Worm (Caenorhabditis elegans) whole organism, early embryonic: Measurements from ENCODE around the gene rabr-4.

Source experiments
- B0310.2 ChIP-seq: sonication (generic microtip); optimal IDR thresholded peaks from 2 replicates; lab custom pipeline; 2016; ENCODE audit warnings: mild to moderate bottlenecking, missing genetic modification characterization, missing compliant biosample characterization
- F13C5.2 ChIP-seq: sonication (generic microtip); optimal IDR thresholded peaks from 2 replicates; lab custom pipeline; 2017; ENCODE audit warnings: mild to moderate bottlenecking, missing genetic modification characterization, inconsistent platforms, missing compliant biosample characterization
- aly-1 ChIP-seq: sonication (generic microtip); optimal IDR thresholded peaks from 2 replicates; lab custom pipeline; 2016; ENCODE audit warnings: missing genetic modification characterization, missing compliant biosample characterization
- ama-1 ChIP-seq: fragments of 150-350 bp; optimal IDR thresholded peaks from 2 replicates; lab custom pipeline; 2014
- ceh-13 ChIP-seq: fragments of 200-800 bp; sonication (Bioruptor generic); optimal IDR thresholded peaks from 2 replicates; lab custom pipeline; 2018; ENCODE audit warnings: mild to moderate bottlenecking, missing genetic modification characterization, missing compliant biosample characterization
- ceh-36 ChIP-seq: sonication (generic microtip); optimal IDR thresholded peaks from 2 replicates; lab custom pipeline; 2016; ENCODE audit warnings: missing genetic modification characterization, inconsistent platforms, missing compliant biosample characterization
- ets-7 ChIP-seq: sonication (generic microtip); optimal IDR thresholded peaks from 2 replicates; lab custom pipeline; 2016; ENCODE audit warnings: missing genotype, missing genetic modification characterization, missing compliant biosample characterization
- flt-1 ChIP-seq: fragments of 200-800 bp; sonication (Bioruptor generic); IDR thresholded peaks from 2 replicates; pipeline ENCODE4 v1.3.6; 2022; ENCODE audit warnings: missing genetic modification characterization, missing compliant biosample characterization
- hmbx-1 ChIP-seq: sonication (generic microtip); optimal IDR thresholded peaks from 2 replicates; lab custom pipeline; 2016; ENCODE audit warnings: mild to moderate bottlenecking, missing genetic modification characterization, missing compliant biosample characterization
- hmg-4 ChIP-seq: fragments of 200-800 bp; sonication (Bioruptor generic); optimal IDR thresholded peaks from 2 replicates; lab custom pipeline; 2018; ENCODE audit warnings: mild to moderate bottlenecking, missing genetic modification characterization, missing compliant biosample characterization
- hnd-1 ChIP-seq: sonication (generic microtip); optimal IDR thresholded peaks from 2 replicates; lab custom pipeline; 2016; ENCODE audit warnings: missing genetic modification characterization, missing compliant biosample characterization
- pes-1 ChIP-seq: fragments of 200-800 bp; sonication (Bioruptor generic); IDR thresholded peaks from 2 replicates; pipeline ENCODE4 v1.3.6; 2022; ENCODE audit warnings: missing genetic modification reagents, missing genetic modification characterization, missing compliant biosample characterization
- scrt-1 ChIP-seq: fragments of 200-800 bp; sonication (Bioruptor generic); IDR thresholded peaks from 2 replicates; pipeline ENCODE4 v1.3.6; 2022; ENCODE audit warnings: missing genetic modification characterization, missing compliant biosample characterization
- sea-1 ChIP-seq: fragments of 200-800 bp; sonication (Bioruptor generic); conservative IDR thresholded peaks from 2 replicates; pipeline ENCODE4 v1.3.6; 2022; ENCODE audit warnings: missing genetic modification characterization, missing compliant biosample characterization
- tbx-11 ChIP-seq: fragments of 200-800 bp; sonication (Bioruptor generic); IDR thresholded peaks from 2 replicates; pipeline ENCODE4 v1.3.6; 2022; ENCODE audit warnings: missing genetic modification characterization, missing compliant biosample characterization
- tbx-37 ChIP-seq: fragments of 200-800 bp; sonication (Bioruptor generic); conservative IDR thresholded peaks from 2 replicates; pipeline ENCODE4 v1.3.6; 2022; ENCODE audit warnings: missing genetic modification reagents, missing genetic modification characterization, missing compliant biosample characterization
- tra-4 ChIP-seq: sonication (generic microtip); optimal IDR thresholded peaks from 2 replicates; lab custom pipeline; 2017; ENCODE audit warnings: missing genetic modification characterization, missing compliant biosample characterization

rabr-4 gene

ce11 chrV:16195379-16195778, 640 bp downstream of the rabr-4 start, which contains the start of gene rabr-3:
Gene rabr-3 (plus strand): TSS chrV:16195679.
- no peak for TF ChIP-seq ama-1 (lab: Kevin White, UChicago)
- no peak for TF ChIP-seq flt-1 (GFP tag; lab: Robert Waterston, UW)
- TF ChIP-seq pes-1 (GFP tag; lab: Robert Waterston, UW), result no peak
- no peak for TF ChIP-seq hmg-4 (GFP tag; lab: Kevin White, UChicago)
- TF ChIP-seq B0310.2 (tag; lab: Kevin White, UChicago), result no peak
- TF ChIP-seq hnd-1 (tag; lab: Kevin White, UChicago), result no peak
- TF ChIP-seq tra-4 (tag; lab: Kevin White, UChicago), result no peak
- TF ChIP-seq scrt-1 (GFP tag; lab: Robert Waterston, UW), result no peak
- TF ChIP-seq aly-1 (tag; lab: Kevin White, UChicago), result no peak
- TF ChIP-seq F13C5.2, result no peak
- no peak for TF ChIP-seq tbx-37
- no peak for TF ChIP-seq ceh-36
- TF ChIP-seq ceh-13, result no peak
- TF ChIP-seq ets-7 (tag; lab: Kevin White, UChicago), result no peak
- TF ChIP-seq sea-1, result no peak
- no peak for TF ChIP-seq hmbx-1 (tag; lab: Kevin White, UChicago)
- TF ChIP-seq tbx-11 (GFP tag; lab: Robert Waterston, UW), result no peak

- TF ChIP-seq hnd-1 (tag; lab: Kevin White, UChicago), result no peak
- TF ChIP-seq sea-1, result no peak
- TF ChIP-seq ceh-36, result no peak
- TF ChIP-seq ets-7 (tag; lab: Kevin White, UChicago), result no peak
- no peak for TF ChIP-seq tbx-11 (GFP tag; lab: Robert Waterston, UW)
- TF ChIP-seq aly-1 (tag; lab: Kevin White, UChicago), result no peak
- TF ChIP-seq F13C5.2, result no peak
- TF ChIP-seq hmg-4 (GFP tag; lab: Kevin White, UChicago), result no peak
- no peak for TF ChIP-seq tbx-37
- no peak for TF ChIP-seq B0310.2 (tag; lab: Kevin White, UChicago)
These were observed 3.3 kb downstream of the rabr-4 start, which contains the start of gene F11A5.5 for ce11 chrV:16198016-16198415. Gene F11A5.5 (plus strand): TSS chrV:16198316.

ce11 chrV:16201730-16202129, 7.0 kb downstream of the rabr-4 start, which contains the start of gene F11A5.17:
Gene F11A5.17 (plus strand): TSS chrV:16202030.
- TF ChIP-seq ceh-13, result no peak
- no peak for TF ChIP-seq tbx-11 (GFP tag; lab: Robert Waterston, UW)
- TF ChIP-seq hnd-1 (tag; lab: Kevin White, UChicago), result no peak
- TF ChIP-seq B0310.2 (tag; lab: Kevin White, UChicago), result no peak
- TF ChIP-seq scrt-1 (GFP tag; lab: Robert Waterston, UW), result no peak
- no peak for TF ChIP-seq ceh-36
- no peak for TF ChIP-seq ets-7 (tag; lab: Kevin White, UChicago)
- TF ChIP-seq F13C5.2, result no peak
- TF ChIP-seq pes-1 (GFP tag; lab: Robert Waterston, UW), result no peak
- TF ChIP-seq aly-1 (tag; lab: Kevin White, UChicago), result no peak
- TF ChIP-seq sea-1, result no peak
- no peak for TF ChIP-seq hmg-4 (GFP tag; lab: Kevin White, UChicago)
- TF ChIP-seq tra-4 (tag; lab: Kevin White, UChicago), result no peak
- no peak for TF ChIP-seq flt-1 (GFP tag; lab: Robert Waterston, UW)
- no peak for TF ChIP-seq hmbx-1 (tag; lab: Kevin White, UChicago)
- no peak for TF ChIP-seq ama-1 (lab: Kevin White, UChicago)
- no peak for TF ChIP-seq tbx-37

- TF ChIP-seq hmbx-1 (tag; lab: Kevin White, UChicago) (no peak), ceh-36 (no peak), pes-1 (GFP tag; lab: Robert Waterston, UW) (no peak), sea-1 (no peak), F13C5.2 (no peak), ceh-13 (no peak), B0310.2 (tag; lab: Kevin White, UChicago) (no peak), hmg-4 (GFP tag; lab: Kevin White, UChicago) (no peak), tbx-11 (GFP tag; lab: Robert Waterston, UW) (no peak), aly-1 (tag; lab: Kevin White, UChicago) (no peak), tbx-37 (no peak), ets-7 (tag; lab: Kevin White, UChicago) (no peak), scrt-1 (GFP tag; lab: Robert Waterston, UW) (no peak), ama-1 (lab: Kevin White, UChicago) (no peak), hnd-1 (tag; lab: Kevin White, UChicago) (no peak), tra-4 (tag; lab: Kevin White, UChicago) (no peak), flt-1 (GFP tag; lab: Robert Waterston, UW) (no peak)
These were observed 7.9 kb downstream of the rabr-4 start, which contains the start of gene F11A5.18 for ce11 chrV:16202618-16203017. Gene F11A5.18 (plus strand): TSS chrV:16202918.

ce11 chrV:16204888-16205287, 10.1 kb downstream of the rabr-4 start, which contains the start of gene irld-26:
Gene irld-26 (plus strand): TSS chrV:16205188.
- TF ChIP-seq scrt-1 (GFP tag; lab: Robert Waterston, UW) (no peak), hmg-4 (GFP tag; lab: Kevin White, UChicago) (no peak), ceh-13 (no peak), ceh-36 (no peak), aly-1 (tag; lab: Kevin White, UChicago) (no peak), pes-1 (GFP tag; lab: Robert Waterston, UW) (no peak), tbx-11 (GFP tag; lab: Robert Waterston, UW) (no peak), sea-1 (no peak), ets-7 (tag; lab: Kevin White, UChicago) (no peak)

- no peak for TF ChIP-seq tra-4 (tag; lab: Kevin White, UChicago)
- TF ChIP-seq ama-1 (lab: Kevin White, UChicago), result no peak
These were observed 15.1 kb downstream of the rabr-4 start, which contains the start of gene oac-15 for ce11 chrV:16209837-16210236. Gene oac-15 (minus strand): TSS chrV:16209937.

- TF ChIP-seq hmg-4 (GFP tag; lab: Kevin White, UChicago) (no peak), ceh-13 (no peak), scrt-1 (GFP tag; lab: Robert Waterston, UW) (no peak), tbx-37 (no peak), aly-1 (tag; lab: Kevin White, UChicago) (no peak), tbx-11 (GFP tag; lab: Robert Waterston, UW) (no peak), pes-1 (GFP tag; lab: Robert Waterston, UW) (no peak), flt-1 (GFP tag; lab: Robert Waterston, UW) (no peak), tra-4 (tag; lab: Kevin White, UChicago) (no peak), sea-1 (no peak), ets-7 (tag; lab: Kevin White, UChicago) (no peak), ceh-36 (no peak), hmbx-1 (tag; lab: Kevin White, UChicago) (no peak), B0310.2 (tag; lab: Kevin White, UChicago) (no peak), hnd-1 (tag; lab: Kevin White, UChicago) (no peak), ama-1 (lab: Kevin White, UChicago) (no peak), F13C5.2 (no peak)
These were observed 15.7 kb downstream of the rabr-4 start, which contains the start of gene F11A5.16 for ce11 chrV:16210257-16211002. Gene F11A5.16 (plus strand): TSS chrV:16210952.
